Worm (Caenorhabditis elegans) whole organism, L1 larva: ENCODE data around the gene sre-18.

Experiments
- C16A3.4 ChIP-seq: fragments of 150-350 bp; optimal IDR thresholded peaks from 2 replicates; lab custom pipeline; 2014; ENCODE audit warnings: missing biosample characterization, missing genetic modification characterization
- ceh-90 ChIP-seq: sonication (generic microtip); optimal IDR thresholded peaks from 2 replicates; lab custom pipeline; 2016; ENCODE audit warnings: missing genetic modification characterization, missing compliant biosample characterization
- ces-1 ChIP-seq: fragments of 150-350 bp; optimal IDR thresholded peaks from 2 replicates; lab custom pipeline; 2014; ENCODE audit warnings: missing biosample characterization, missing genetic modification reagents, missing genetic modification characterization
- dsc-1 ChIP-seq: sonication (generic microtip); optimal IDR thresholded peaks from 2 replicates; lab custom pipeline; 2016; ENCODE audit warnings: mild to moderate bottlenecking, missing genetic modification characterization, missing compliant biosample characterization
- efl-1 ChIP-seq, 4 experiments: fragments of 150-350 bp; optimal IDR thresholded peaks in 3 of 4; peaks in 1 of 4; 1 replicate in 1 of 4; 2 replicates in 3 of 4; lab custom pipeline; 2014; ENCODE audit warnings: missing biosample characterization in 2 of 4, missing genetic modification characterization in 2 of 4, missing genetic modification reagents in 2 of 4
- egl-13 ChIP-seq: sonication (generic microtip); optimal IDR thresholded peaks from 2 replicates; lab custom pipeline; 2016; ENCODE audit warnings: missing genotype, missing genetic modification reagents, missing genetic modification characterization, missing compliant biosample characterization
- egl-27 ChIP-seq, 2 experiments: fragments of 150-350 bp in 1 of 2; sonication (generic microtip); optimal IDR thresholded peaks; 3 replicates each; lab custom pipeline; 2017 to 2018; ENCODE audit warnings: missing biosample characterization in 2 of 2, missing genetic modification characterization in 2 of 2, missing genetic modification reagents in 2 of 2
- elt-2 ChIP-seq: sonication (generic microtip); optimal IDR thresholded peaks from 2 replicates; lab custom pipeline; 2016; ENCODE audit warnings: missing genetic modification characterization, mild to moderate bottlenecking, inconsistent platforms, missing compliant biosample characterization, missing genetic modification reagents
- elt-3 ChIP-seq, 6 experiments: fragments of 150-350 bp in 1 of 6; sonication (generic microtip); optimal IDR thresholded peaks; 2 replicates each; lab custom pipeline; 2017 to 2018; ENCODE audit warnings: missing biosample characterization in 6 of 6, missing genetic modification characterization in 6 of 6, inconsistent platforms in 1 of 6
- ets-5 ChIP-seq: fragments of 200-800 bp; sonication (Bioruptor generic); IDR thresholded peaks from 2 replicates; pipeline ENCODE4 v1.3.6; 2022; ENCODE audit warnings: missing genetic modification characterization, missing compliant biosample characterization
- fkh-8 ChIP-seq: sonication (generic microtip); optimal IDR thresholded peaks from 2 replicates; lab custom pipeline; 2016; ENCODE audit warnings: mild to moderate bottlenecking, missing genetic modification characterization, missing compliant biosample characterization
- jun-1 ChIP-seq: fragments of 150-350 bp; optimal IDR thresholded peaks from 2 replicates; lab custom pipeline; 2014; ENCODE audit warnings: missing biosample characterization, missing genetic modification reagents, missing genetic modification characterization
- lin-14 ChIP-seq: fragments of 200-800 bp; sonication (Bioruptor generic); optimal IDR thresholded peaks from 2 replicates; lab custom pipeline; 2018; ENCODE audit warnings: mild to moderate bottlenecking, missing genetic modification characterization, moderate library complexity, missing compliant biosample characterization
- lin-35 ChIP-seq, 2 experiments: fragments of 150-350 bp; optimal IDR thresholded peaks; 2 replicates each; lab custom pipeline; 2014; ENCODE audit warnings: missing biosample characterization in 2 of 2, missing genetic modification characterization in 2 of 2, missing genetic modification reagents in 2 of 2
- lsy-2 ChIP-seq, 2 experiments: fragments of 150-350 bp; optimal IDR thresholded peaks; 2 replicates each; lab custom pipeline; 2014; ENCODE audit warnings: missing biosample characterization in 2 of 2, missing genetic modification characterization in 2 of 2
- nhr-12 ChIP-seq: sonication (generic microtip); optimal IDR thresholded peaks from 2 replicates; lab custom pipeline; 2017; ENCODE audit warnings: missing biosample characterization, missing genetic modification characterization
- nhr-47 ChIP-seq: sonication (generic microtip); optimal IDR thresholded peaks from 2 replicates; lab custom pipeline; 2016; ENCODE audit warnings: mild to moderate bottlenecking, missing genetic modification characterization, moderate library complexity, missing compliant biosample characterization
- nhr-71 ChIP-seq: sonication (generic microtip); optimal IDR thresholded peaks from 2 replicates; lab custom pipeline; 2016; ENCODE audit warnings: mild to moderate bottlenecking, missing genetic modification characterization, moderate library complexity, missing compliant biosample characterization
- nhr-90 ChIP-seq: sonication (generic microtip); optimal IDR thresholded peaks from 2 replicates; lab custom pipeline; 2016; ENCODE audit warnings: mild to moderate bottlenecking, missing genetic modification characterization, missing compliant biosample characterization; ENCODE audit not compliant: poor library complexity
- pag-3 ChIP-seq: sonication (generic microtip); optimal IDR thresholded peaks from 2 replicates; lab custom pipeline; 2017; ENCODE audit warnings: missing genetic modification characterization, mild to moderate bottlenecking, missing compliant biosample characterization, antibody characterized with exemption, borderline replicate concordance; ENCODE audit not compliant: insufficient read depth
- pqm-1 ChIP-seq: sonication (generic microtip); optimal IDR thresholded peaks from 3 replicates; lab custom pipeline; 2017; ENCODE audit warnings: missing biosample characterization, missing genetic modification characterization
- sptf-1 ChIP-seq: fragments of 150-350 bp; optimal IDR thresholded peaks from 2 replicates; lab custom pipeline; 2014; ENCODE audit warnings: missing biosample characterization, missing genetic modification characterization
- sup-37 ChIP-seq: fragments of 200-800 bp; sonication (Bioruptor generic); optimal IDR thresholded peaks from 2 replicates; lab custom pipeline; 2018; ENCODE audit warnings: mild to moderate bottlenecking, missing genetic modification characterization, missing compliant biosample characterization
- unc-86 ChIP-seq: sonication (generic microtip); optimal IDR thresholded peaks from 2 replicates; lab custom pipeline; 2016; ENCODE audit warnings: missing genetic modification characterization, missing compliant biosample characterization
- vab-15 ChIP-seq: sonication (generic microtip); optimal IDR thresholded peaks from 2 replicates; lab custom pipeline; 2017; ENCODE audit warnings: missing genotype, mild to moderate bottlenecking, missing genetic modification characterization, missing compliant biosample characterization
- xbp-1 ChIP-seq: sonication (generic microtip); optimal IDR thresholded peaks from 2 replicates; lab custom pipeline; 2016; ENCODE audit warnings: missing genetic modification characterization, missing compliant biosample characterization
- ztf-11 ChIP-seq, 2 experiments: sonication (generic microtip); optimal IDR thresholded peaks; 2 replicates each; lab custom pipeline; 2016 to 2017; ENCODE audit warnings: missing genetic modification characterization in 2 of 2, missing biosample characterization in 1 of 2, missing compliant biosample characterization in 1 of 2

The sre-18 gene

DNA sequence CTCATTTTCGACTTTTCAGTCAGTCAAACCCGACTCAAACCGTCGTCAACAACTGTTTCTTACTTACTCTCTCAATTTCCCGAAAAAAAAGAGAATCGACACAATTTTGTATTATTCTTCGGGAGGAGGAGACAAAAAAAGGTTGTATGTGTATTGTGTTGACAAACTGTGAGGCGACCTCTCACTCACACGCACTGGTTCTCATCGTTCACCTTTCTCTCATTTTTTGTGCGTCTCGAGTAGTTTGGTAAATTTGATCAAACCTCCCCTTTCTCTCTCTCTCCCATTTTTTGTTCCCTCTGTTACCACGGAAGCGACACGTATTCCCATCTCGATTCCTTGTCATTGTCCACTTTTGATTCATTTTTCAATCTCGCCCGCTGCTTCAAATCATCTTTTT lies 30.8 kb downstream of the sre-18 start (continued):
- no peak for TF ChIP-seq vab-15 (tag; lab: Kevin White, UChicago)
- no peak for TF ChIP-seq xbp-1 (tag; lab: Kevin White, UChicago)
- no peak for TF ChIP-seq efl-1 (optimal IDR thresholded peaks at IDR 0.05; lab: Kevin White, UChicago)
- TF ChIP-seq efl-1 (GFP tag; optimal IDR thresholded peaks at IDR 0.05 in 1 of 2; lab: Kevin White, UChicago): peak in 1 of 2 experiments; percentile 55
- no peak for TF ChIP-seq pag-3
- no peak for TF ChIP-seq unc-86 (tag; lab: Kevin White, UChicago)
- no peak for TF ChIP-seq ets-5 (GFP tag; lab: Robert Waterston, UW)

DNA sequence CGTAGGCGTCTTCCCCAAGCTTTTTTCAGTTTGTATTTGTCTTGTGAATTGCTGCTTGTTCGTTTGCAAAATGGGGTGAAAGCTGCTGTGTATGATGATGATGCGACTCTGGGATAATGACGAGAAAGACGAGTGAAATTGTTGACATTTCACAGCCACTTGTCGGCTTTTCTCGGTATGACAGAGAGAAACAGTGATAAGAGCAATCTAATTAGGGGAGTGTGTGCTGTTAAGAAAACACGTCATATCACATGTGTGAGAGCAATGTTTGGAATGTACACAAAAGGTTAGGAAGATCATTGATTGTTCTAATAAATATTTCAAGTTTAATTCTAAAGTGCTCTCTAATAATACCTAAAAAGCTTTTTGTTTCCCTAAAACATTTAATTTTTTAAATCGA lies 31.9 kb downstream of the sre-18 start:
- TF ChIP-seq jun-1 (tag; lab: Kevin White, UChicago) (peak; percentile 2), pqm-1 (tag; lab: Kevin White, UChicago) (no peak), efl-1 (optimal IDR thresholded peaks at IDR 0.05; lab: Kevin White, UChicago) (no peak), efl-1 (GFP tag; optimal IDR thresholded peaks at IDR 0.05 in 1 of 2; lab: Kevin White, UChicago) (peak in 1 of 2 experiments; percentile 16), elt-2 (tag; lab: Kevin White, UChicago) (peak; percentile 71), lin-35 (GFP tag; optimal IDR thresholded peaks at IDR 0.05; lab: Kevin White, UChicago) (peak in 1 of 2 experiments; percentile 5), ceh-90 (tag; lab: Kevin White, UChicago) (no peak), nhr-12 (tag; lab: Kevin White, UChicago) (no peak), nhr-71 (tag; lab: Kevin White, UChicago) (peak; percentile 18)
- TF ChIP-seq, all 84 proteins: peak for 5

DNA sequence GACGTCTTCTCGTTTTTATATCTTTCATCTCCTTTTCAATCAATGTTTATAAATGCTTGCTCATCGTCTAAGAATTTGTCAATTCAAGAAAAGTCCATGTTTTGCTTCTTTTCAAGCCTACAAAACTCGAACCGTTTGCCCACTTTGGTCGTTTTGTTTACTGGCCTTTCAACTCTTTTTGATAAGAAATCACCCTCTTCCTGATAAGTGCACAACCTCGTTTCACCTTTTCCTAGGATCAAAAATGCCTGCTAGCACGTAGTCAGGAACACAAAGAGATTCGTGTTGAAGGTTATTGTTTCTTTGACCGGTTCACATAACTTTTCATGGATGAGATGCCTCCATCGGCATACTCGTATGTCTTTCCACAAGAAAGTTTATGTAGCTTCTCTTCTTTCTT lies 33.0 kb downstream of the sre-18 start:
- TF ChIP-seq ces-1 (GFP tag; lab: Kevin White, UChicago) (no peak), jun-1 (tag; lab: Kevin White, UChicago) (no peak), nhr-47 (tag; lab: Kevin White, UChicago) (no peak), elt-3 (tag; optimal IDR thresholded peaks at IDR 0.05; lab: Kevin White, UChicago) (no peak), egl-27 (tag; optimal IDR thresholded peaks at IDR 0.05; lab: Kevin White, UChicago) (no peak), lsy-2 (tag; optimal IDR thresholded peaks at IDR 0.05; lab: Kevin White, UChicago) (no peak), dsc-1 (tag; lab: Kevin White, UChicago) (no peak), sup-37 (GFP tag; lab: Kevin White, UChicago) (no peak), nhr-90 (no peak), lin-14 (GFP tag; lab: Kevin White, UChicago) (no peak), vab-15 (tag; lab: Kevin White, UChicago) (no peak), pag-3 (no peak), fkh-8 (no peak)

DNA sequence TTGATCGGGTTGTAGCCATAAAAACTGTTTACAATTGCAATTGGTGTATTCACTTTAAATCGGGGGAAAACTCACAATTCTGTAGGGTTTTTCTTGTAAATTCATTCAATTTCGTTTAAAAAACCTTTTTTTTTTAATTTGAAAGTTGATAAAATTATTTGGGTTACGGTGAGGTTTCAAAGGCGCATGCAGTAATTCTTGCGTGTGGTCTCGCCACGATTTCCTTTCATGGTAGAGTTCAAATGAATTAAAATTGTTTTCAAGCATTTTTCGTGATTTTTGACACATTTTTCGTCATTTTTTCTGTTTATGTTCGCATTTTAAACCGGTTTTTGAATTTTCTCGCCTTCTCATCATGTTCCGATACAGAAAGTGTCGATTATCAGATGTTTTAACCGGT lies 34.9 kb downstream of the sre-18 start:
- TF ChIP-seq sptf-1 (tag; lab: Kevin White, UChicago): no peak
- TF ChIP-seq ztf-11 (tag; optimal IDR thresholded peaks at IDR 0.05; lab: Kevin White, UChicago): no peak
- no peak for TF ChIP-seq efl-1 (optimal IDR thresholded peaks at IDR 0.05; lab: Kevin White, UChicago)
- TF ChIP-seq efl-1 (GFP tag; optimal IDR thresholded peaks at IDR 0.05 in 1 of 2; lab: Kevin White, UChicago): peak in 1 of 2 experiments; percentile 46

DNA sequence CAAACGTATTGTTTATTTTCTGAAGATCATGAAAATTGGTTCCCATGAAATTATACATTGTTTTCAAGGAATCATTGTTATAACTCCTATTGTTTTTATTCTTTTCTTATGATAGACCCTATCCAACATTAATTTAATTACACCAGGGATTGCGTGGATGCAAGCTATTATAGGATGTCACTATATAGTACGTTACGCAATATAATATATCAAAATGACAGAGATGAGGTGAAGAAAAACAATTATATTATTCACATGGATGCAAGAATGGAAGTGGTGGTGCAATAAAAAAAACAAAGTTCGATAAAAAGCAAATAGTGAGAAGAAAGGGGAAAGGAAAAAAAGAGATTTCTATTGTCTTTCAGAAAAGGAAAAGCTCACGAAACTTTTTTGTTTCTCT lies 36.2 kb downstream of the sre-18 start:
- TF ChIP-seq efl-1 (optimal IDR thresholded peaks at IDR 0.05; lab: Kevin White, UChicago): no peak
- TF ChIP-seq efl-1 (GFP tag; optimal IDR thresholded peaks at IDR 0.05 in 1 of 2; lab: Kevin White, UChicago): peak in 1 of 2 experiments; percentile 14
- no peak for TF ChIP-seq egl-13 (tag; lab: Kevin White, UChicago)

DNA sequence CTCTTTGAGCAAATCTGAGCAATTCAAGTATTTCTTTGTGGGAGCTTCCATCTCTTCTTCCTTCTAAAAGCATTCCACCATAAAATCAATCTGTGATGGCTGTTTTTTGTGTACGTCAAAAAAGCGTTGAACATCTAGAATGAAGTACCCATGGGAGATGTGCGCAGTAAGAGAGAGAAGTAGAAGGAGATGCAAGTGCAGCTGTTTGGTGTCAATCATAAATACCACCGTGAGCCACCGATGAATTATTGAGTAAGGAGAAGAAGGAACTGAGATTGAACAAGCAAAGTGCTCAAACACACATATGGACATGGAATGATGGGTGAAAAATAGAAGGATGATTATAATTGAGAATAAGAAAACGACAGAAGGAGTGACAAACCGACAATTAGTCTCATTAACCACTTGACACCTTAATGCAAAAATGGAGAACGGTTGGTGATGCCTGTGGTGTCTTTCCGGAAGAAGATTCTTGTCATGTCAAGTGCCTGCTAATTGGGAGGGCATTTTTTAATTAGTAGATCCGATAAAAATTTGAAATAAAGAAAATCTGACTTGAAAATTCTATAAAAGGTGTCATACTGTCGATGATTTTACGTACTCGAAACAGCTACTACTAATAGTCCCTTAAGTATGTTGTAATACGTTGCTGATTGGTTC lies 37.3 kb downstream of the sre-18 start:
- TF ChIP-seq C16A3.4 (tag; lab: Kevin White, UChicago): no peak
- TF ChIP-seq lin-14 (GFP tag; lab: Kevin White, UChicago): peak; percentile 10
